Fruit fly (Drosophila melanogaster): ENCODE results near the gene Elo68alpha.

dm6 chr3L:11130535-11130934 is 27.7 kb upstream of the Elo68alpha start, which contains the start of gene nol:
- no peak for TF ChIP-seq psq (optimal IDR thresholded peaks at IDR 0.05)
- TF ChIP-seq pan (optimal IDR thresholded peaks at IDR 0.05): no peak
- no peak for TF ChIP-seq usp (GFP tag; optimal IDR thresholded peaks at IDR 0.05)

Measured in whole organism.